Fruit fly (Drosophila melanogaster) S2 (cell line): ENCODE results near the gene CG15356.

ENCODE experiments used
- CG8478 ChIP-seq: fragments of >200 bp; optimal IDR thresholded peaks from 2 replicates; lab custom pipeline; 2018
- CTCF ChIP-seq, 2 experiments: fragments of >200 bp; optimal IDR thresholded peaks; 2 replicates each; lab custom pipeline; 2018

CG15356 gene

dm6 chr2L:1988192-1988561 is 7.6 kb upstream of the CG15356 start, which contains the start of gene Npc2a:
TSS of gene Npc2a (plus strand) at chr2L:1988290.
- TF ChIP-seq CTCF (optimal IDR thresholded peaks at IDR 0.05; lab: Kevin White, UChicago): no peak
- TF ChIP-seq CG8478 (lab: Kevin White, UChicago): no peak

- TF ChIP-seq CTCF (optimal IDR thresholded peaks at IDR 0.05; lab: Kevin White, UChicago): no peak
- no peak for TF ChIP-seq CG8478 (lab: Kevin White, UChicago)
Measured at dm6 chr2L:1987434-1988191, 7.1 kb upstream of the CG15356 start, which contains the start of gene Got2. TSS of gene Got2 (minus strand) at chr2L:1987758.

dm6 chr2L:1986343-1987280 is 6.1 kb upstream of the CG15356 start:
- no peak for TF ChIP-seq CTCF (optimal IDR thresholded peaks at IDR 0.05; lab: Kevin White, UChicago)
- no peak for TF ChIP-seq CG8478 (lab: Kevin White, UChicago)

dm6 chr2L:1981726-1982367 is 1.3 kb upstream of the CG15356 start, which contains the start of gene CG7289:
TSS of gene CG7289 (plus strand) at chr2L:1982217.
- TF ChIP-seq CTCF (optimal IDR thresholded peaks at IDR 0.05; lab: Kevin White, UChicago) (no peak), CG8478 (lab: Kevin White, UChicago) (no peak)

dm6 chr2L:1979196-1979818 is 1.2 kb downstream of the CG15356 start:
- TF ChIP-seq CTCF (optimal IDR thresholded peaks at IDR 0.05; lab: Kevin White, UChicago) (no peak), CG8478 (lab: Kevin White, UChicago) (no peak)

- no peak for TF ChIP-seq CTCF (optimal IDR thresholded peaks at IDR 0.05; lab: Kevin White, UChicago)
- TF ChIP-seq CG8478 (lab: Kevin White, UChicago): no peak
Measured at dm6 chr2L:1975473-1975872, 5.1 kb downstream of the CG15356 start.

- peak; percentile 20 to 25 for TF ChIP-seq CTCF (optimal IDR thresholded peaks at IDR 0.05; lab: Kevin White, UChicago)
- TF ChIP-seq CG8478 (lab: Kevin White, UChicago): no peak
Measured at dm6 chr2L:1973957-1974356, 6.6 kb downstream of the CG15356 start, which contains the start of gene Der-1. TSS of gene Der-1 (plus strand) at chr2L:1973957.

dm6 chr2L:1972450-1973119 is 8.0 kb downstream of the CG15356 start:
- peak; percentile 49 for TF ChIP-seq CG8478 (lab: Kevin White, UChicago)
- TF ChIP-seq CTCF (optimal IDR thresholded peaks at IDR 0.05; lab: Kevin White, UChicago): peak; percentile 27 to 49

dm6 chr2L:1970312-1970929 is 10.1 kb downstream of the CG15356 start, which contains the start of gene erm:
TSS of gene erm (minus strand) at chr2L:1970362.
- no peak for TF ChIP-seq CTCF (optimal IDR thresholded peaks at IDR 0.05; lab: Kevin White, UChicago)
- TF ChIP-seq CG8478 (lab: Kevin White, UChicago): peak; percentile 10

dm6 chr2L:1967861-1968260 is 12.7 kb downstream of the CG15356 start:
- TF ChIP-seq CTCF (optimal IDR thresholded peaks at IDR 0.05; lab: Kevin White, UChicago): no peak
- TF ChIP-seq CG8478 (lab: Kevin White, UChicago): no peak

dm6 chr2L:1967301-1967700 is 13.3 kb downstream of the CG15356 start:
- TF ChIP-seq CG8478 (lab: Kevin White, UChicago) (no peak), CTCF (optimal IDR thresholded peaks at IDR 0.05; lab: Kevin White, UChicago) (no peak)

- no peak for TF ChIP-seq CTCF (optimal IDR thresholded peaks at IDR 0.05; lab: Kevin White, UChicago)
- TF ChIP-seq CG8478 (lab: Kevin White, UChicago): no peak
Measured at dm6 chr2L:1961932-1962496, 18.5 kb downstream of the CG15356 start.

- TF ChIP-seq CTCF (optimal IDR thresholded peaks at IDR 0.05; lab: Kevin White, UChicago) (no peak), CG8478 (lab: Kevin White, UChicago) (no peak)
Measured at dm6 chr2L:1960056-1960455, 20.5 kb downstream of the CG15356 start.
